Worm (Caenorhabditis elegans): ENCODE results near the gene R04B5.7.
A peak's percentile ranks its signal among the peaks of the same experiment; 100 is the strongest.

DNA sequence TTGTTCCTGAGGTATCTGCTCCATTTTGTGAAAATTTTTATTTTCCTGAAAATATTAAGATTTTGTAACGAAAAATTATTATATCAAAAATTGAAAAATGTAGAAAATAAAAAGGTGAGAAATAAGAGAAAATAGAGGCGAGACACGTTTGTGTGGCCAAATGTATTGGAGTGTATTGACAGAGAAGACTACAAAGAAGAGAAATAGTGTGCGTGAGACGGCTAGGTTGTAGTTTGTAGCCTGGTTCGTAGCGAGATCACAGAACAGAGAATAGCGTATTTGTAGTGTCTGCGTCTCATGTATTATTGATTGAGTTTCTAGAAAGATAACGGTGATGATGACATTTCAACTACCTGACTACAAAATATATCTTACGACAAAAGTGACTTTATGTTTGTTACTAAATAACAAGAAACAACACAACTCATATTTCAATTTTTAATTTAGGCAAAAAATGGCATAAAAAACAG, 6.3 kb downstream of the R04B5.7 start, which contains the start of gene nhr-12:
- no peak for TF ChIP-seq ceh-82 (tag; optimal IDR thresholded peaks at IDR 0.05)
- TF ChIP-seq nhr-43 (tag; optimal IDR thresholded peaks at IDR 0.05; ENCODE audit: poor library complexity, severe bottlenecking), result no peak
- no peak for TF ChIP-seq R02D3.7 (tag; optimal IDR thresholded peaks at IDR 0.05)
- TF ChIP-seq nhr-25 (tag; optimal IDR thresholded peaks at IDR 0.05), result no peak
- no peak for TF ChIP-seq egl-27 (tag; optimal IDR thresholded peaks at IDR 0.05)
- TF ChIP-seq nhr-77 (tag; optimal IDR thresholded peaks at IDR 0.05), result no peak
- TF ChIP-seq ztf-11 (tag; optimal IDR thresholded peaks at IDR 0.05), result no peak
- TF ChIP-seq ceh-16 (tag; optimal IDR thresholded peaks at IDR 0.05), result no peak
- peak; percentile 0 for TF ChIP-seq nfya-1 (tag; optimal IDR thresholded peaks at IDR 0.05; ENCODE audit: insufficient read depth)
- TF ChIP-seq jun-1 (tag; optimal IDR thresholded peaks at IDR 0.05), result no peak
- TF ChIP-seq lin-15B (tag; optimal IDR thresholded peaks at IDR 0.05), result no peak
- no peak for TF ChIP-seq nhr-28 (tag; optimal IDR thresholded peaks at IDR 0.05)
- TF ChIP-seq elt-2 (tag; optimal IDR thresholded peaks at IDR 0.05), result peak; percentile 45
